Fruit fly (Drosophila melanogaster): ENCODE results near the gene Uqcc1.
A peak's percentile ranks its signal among the peaks of the same experiment; 100 is the strongest.

Gene Uqcc1

DNA sequence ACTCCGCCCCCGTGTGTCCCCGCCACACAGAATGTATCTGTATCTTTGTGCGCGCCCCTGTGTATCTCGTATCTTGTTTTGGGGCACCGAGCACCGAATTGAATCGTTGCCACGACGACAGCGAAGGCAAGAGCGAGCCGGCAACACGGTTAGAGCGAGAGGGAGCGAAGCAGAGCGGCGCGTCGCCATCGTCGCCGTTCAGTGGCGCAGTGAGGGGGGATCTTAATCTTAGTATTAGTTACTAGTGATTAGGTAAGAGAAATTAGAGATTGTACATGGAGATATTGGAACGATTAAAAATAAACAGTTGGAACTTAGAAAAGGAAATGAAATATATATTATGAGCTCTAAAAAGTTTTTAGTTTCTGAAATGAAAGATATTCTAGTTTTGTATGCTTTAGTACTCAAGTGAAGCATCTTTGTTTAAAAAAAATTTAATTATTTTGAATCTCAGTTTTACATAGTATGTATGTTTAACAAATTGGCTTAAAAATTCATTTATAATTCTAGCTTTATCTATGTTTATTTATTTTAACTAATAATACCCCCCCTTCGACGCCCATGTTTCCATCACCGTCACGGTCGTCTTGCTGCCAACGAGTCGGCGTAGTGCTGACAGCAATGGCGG is 31.1 kb upstream of the Uqcc1 start (continued):
- peak; percentile 81 for TF ChIP-seq CG32767 (GFP tag; IDR thresholded peaks at IDR 0.05)
- TF ChIP-seq Meics (GFP tag; optimal IDR thresholded peaks at IDR 0.05) = peak; percentile 94
- TF ChIP-seq CG15269 (tag; optimal IDR thresholded peaks at IDR 0.05) = peak; percentile 90
- peak; percentile 81 for TF ChIP-seq CG8281 (tag; optimal IDR thresholded peaks at IDR 0.05)
- TF ChIP-seq mirr (GFP tag; optimal IDR thresholded peaks at IDR 0.05) = peak; percentile 18
- no peak for TF ChIP-seq BEAF-32 (GFP tag; optimal IDR thresholded peaks at IDR 0.05)
- no peak for TF ChIP-seq ab (GFP tag; optimal IDR thresholded peaks at IDR 0.05)
- peak; percentile 70 for TF ChIP-seq ara (GFP tag; IDR thresholded peaks at IDR 0.05)
- TF ChIP-seq CG1832 (GFP tag; optimal IDR thresholded peaks at IDR 0.05) = peak; percentile 91
- TF ChIP-seq Asciz (GFP tag; optimal IDR thresholded peaks at IDR 0.05) = peak; percentile 95
- TF ChIP-seq mam (GFP tag; optimal IDR thresholded peaks at IDR 0.05) = peak; percentile 77
- TF ChIP-seq Fer3 (tag; optimal IDR thresholded peaks at IDR 0.05) = peak; percentile 84
- TF ChIP-seq Dfd (GFP tag; optimal IDR thresholded peaks at IDR 0.05) = peak in 1 of 2 experiments; percentile 35
- TF ChIP-seq CG4328 (GFP tag; optimal IDR thresholded peaks at IDR 0.05) = peak; percentile 94
- TF ChIP-seq Oaz (GFP tag; IDR thresholded peaks at IDR 0.05) = no peak
- peak; percentile 65 for TF ChIP-seq salm (tag; optimal IDR thresholded peaks at IDR 0.05)
- TF ChIP-seq CG34224 (GFP tag; IDR thresholded peaks at IDR 0.05; ENCODE audit: partially characterized antibody) = no peak
- TF ChIP-seq crc (GFP tag; optimal IDR thresholded peaks at IDR 0.05) = peak; percentile 15
- TF ChIP-seq CG7372 (GFP tag; IDR thresholded peaks at IDR 0.05) = peak; percentile 80
- TF ChIP-seq Dip3 (GFP tag; optimal IDR thresholded peaks at IDR 0.05) = no peak
- no peak for TF ChIP-seq gcm2 (GFP tag; optimal IDR thresholded peaks at IDR 0.05)
- peak; percentile 93 for TF ChIP-seq D19A (tag; optimal IDR thresholded peaks at IDR 0.05)
- peak; percentile 66; the same call in 1 of the 2 replicates for TF ChIP-seq Gsc (GFP tag; IDR thresholded peaks at IDR 0.05)
- peak; percentile 69; the same call in 1 of the 3 replicates for TF ChIP-seq C15 (GFP tag; IDR thresholded peaks at IDR 0.05)
- peak; percentile 88 for TF ChIP-seq CG14667 (GFP tag; IDR thresholded peaks at IDR 0.05)
- TF ChIP-seq ems (GFP tag; optimal IDR thresholded peaks at IDR 0.05) = peak; percentile 57
- TF ChIP-seq Dp (GFP tag; optimal IDR thresholded peaks at IDR 0.05) = no peak
- peak; percentile 78; the same call in 2 of the 3 replicates for TF ChIP-seq Mrtf (GFP tag; IDR thresholded peaks at IDR 0.05)
- peak; percentile 82 for TF ChIP-seq ATbp (GFP tag; optimal IDR thresholded peaks at IDR 0.05)
- peak; percentile 73 for TF ChIP-seq psq (GFP tag; optimal IDR thresholded peaks at IDR 0.05)
- peak; percentile 33 for TF ChIP-seq CG17186 (GFP tag; optimal IDR thresholded peaks at IDR 0.05)
- TF ChIP-seq Dref (GFP tag; IDR thresholded peaks at IDR 0.05) = 0 out of 2 replicates have a peak, but pooled peaks have one; percentile 27
- TF ChIP-seq sqz (GFP tag; optimal IDR thresholded peaks at IDR 0.05) = peak; percentile 83
- TF ChIP-seq CG12299 (tag; optimal IDR thresholded peaks at IDR 0.05) = peak; percentile 58
- peak; percentile 94 for TF ChIP-seq CG13424 (tag; optimal IDR thresholded peaks at IDR 0.05)
- TF ChIP-seq Dll (GFP tag; IDR thresholded peaks at IDR 0.05; ENCODE audit: partially characterized antibody) = no peak
- TF ChIP-seq BtbVII (GFP tag; optimal IDR thresholded peaks at IDR 0.05) = peak; percentile 94
- peak; percentile 65 for TF ChIP-seq CG10431 (GFP tag; optimal IDR thresholded peaks at IDR 0.05)
- peak; percentile 89 for TF ChIP-seq tgo (GFP tag; IDR thresholded peaks at IDR 0.05)
- peak; percentile 81 for TF ChIP-seq CG11093 (GFP tag; IDR thresholded peaks at IDR 0.05)
- TF ChIP-seq Bgb (GFP tag; IDR thresholded peaks at IDR 0.05; ENCODE audit: partially characterized antibody) = no peak; the same call in 1 of the 2 replicates
- peak; percentile 95 for TF ChIP-seq CG30403 (GFP tag; optimal IDR thresholded peaks at IDR 0.05)
- peak; percentile 63 for TF ChIP-seq CG8944 (GFP tag; optimal IDR thresholded peaks at IDR 0.05)
- peak; percentile 99 for TF ChIP-seq Sox100B (GFP tag; optimal IDR thresholded peaks at IDR 0.05)
- TF ChIP-seq Awh (GFP tag; IDR thresholded peaks at IDR 0.05) = peak; percentile 46; the same call in 1 of the 2 replicates
- no peak; the same call in 1 of the 2 replicates for TF ChIP-seq CG13287 (GFP tag; IDR thresholded peaks at IDR 0.05; ENCODE audit: partially characterized antibody)
- TF ChIP-seq Sox102F (GFP tag; optimal IDR thresholded peaks at IDR 0.05) = peak; percentile 90
- TF ChIP-seq CG31441 (GFP tag; IDR thresholded peaks at IDR 0.05) = peak; percentile 98
- TF ChIP-seq CG6272 (GFP tag; IDR thresholded peaks at IDR 0.05) = peak; percentile 77
